Fruit fly (Drosophila melanogaster) whole organism, embryonic: Measurements from ENCODE around the gene CG9590.

Experiments used
- CG11456 ChIP-seq: fragments of 200-800 bp; sonication (Bioruptor generic); IDR thresholded peaks from 3 replicates; pipeline ENCODE4 v1.3.6; 2022; ENCODE audit warnings: missing biosample characterization, missing genetic modification characterization
- CG1647 ChIP-seq: fragments of 200-800 bp; sonication (Bioruptor generic); optimal IDR thresholded peaks from 3 replicates; lab custom pipeline; 2016; ENCODE audit warnings: missing biosample characterization, missing genetic modification characterization
- CG3281 ChIP-seq: fragments of 200-800 bp; sonication (Bioruptor generic); optimal IDR thresholded peaks from 3 replicates; lab custom pipeline; 2017; ENCODE audit warnings: missing biosample characterization, mild to moderate bottlenecking, missing genetic modification characterization
- CG3407 ChIP-seq: fragments of 200-800 bp; sonication (Bioruptor generic); optimal IDR thresholded peaks from 2 replicates; lab custom pipeline; 2018; ENCODE audit warnings: missing biosample characterization, mild to moderate bottlenecking, missing genetic modification characterization
- CG7928 ChIP-seq: fragments of 200-800 bp; sonication (Bioruptor generic); optimal IDR thresholded peaks from 2 replicates; lab custom pipeline; 2017; ENCODE audit warnings: missing biosample characterization, mild to moderate bottlenecking, missing genetic modification characterization
- CG8924 ChIP-seq: fragments of 200-800 bp; optimal IDR thresholded peaks from 3 replicates; lab custom pipeline; 2019; ENCODE audit warnings: missing biosample characterization, mild to moderate bottlenecking, missing genetic modification characterization, moderate library complexity
- Lhr ChIP-seq: fragments of 200-800 bp; sonication (Bioruptor generic); optimal IDR thresholded peaks from 3 replicates; lab custom pipeline; 2017; ENCODE audit warnings: mild to moderate bottlenecking, missing biosample characterization, missing genetic modification reagents, missing genetic modification characterization
- NFAT ChIP-seq: fragments of 200-800 bp; sonication (Bioruptor generic); IDR thresholded peaks from 2 replicates; pipeline ENCODE4 v1.3.6; 2022; ENCODE audit warnings: missing biosample characterization, missing genetic modification characterization
- corto ChIP-seq: fragments of 200-800 bp; sonication (Bioruptor generic); optimal IDR thresholded peaks from 2 replicates; lab custom pipeline; 2016; ENCODE audit warnings: missing biosample characterization, mild to moderate bottlenecking, missing genetic modification characterization, moderate library complexity
- hth ChIP-seq: fragments of >200 bp; optimal IDR thresholded peaks from 2 replicates; lab custom pipeline; 2017; ENCODE audit warnings: inconsistent platforms
- kay ChIP-seq: fragments of 200-800 bp; sonication (Bioruptor generic); optimal IDR thresholded peaks from 2 replicates; lab custom pipeline; 2016; ENCODE audit warnings: missing biosample characterization, missing genetic modification characterization

DNA sequence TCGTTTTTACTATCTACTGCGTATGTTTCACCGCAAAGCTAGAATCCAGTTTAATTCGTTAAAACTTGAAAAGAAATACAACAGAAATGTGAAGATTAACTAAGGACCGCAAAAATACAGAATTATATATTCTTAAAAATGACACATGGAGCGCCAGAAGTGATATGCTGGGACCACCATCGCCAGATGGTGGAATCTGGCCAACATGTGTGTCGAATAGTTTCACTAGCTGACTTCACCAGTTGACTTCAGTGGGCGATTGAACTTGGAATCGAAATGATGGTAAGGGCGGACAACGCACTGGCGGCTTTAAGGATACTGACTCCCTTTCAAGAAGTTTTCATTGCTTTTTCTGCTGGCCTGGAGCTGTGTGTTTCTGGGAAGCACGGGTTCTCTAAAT lies 15.5 kb downstream of the CG9590 start, which contains the start of gene CG9593:
- TF ChIP-seq CG3407 (GFP tag; lab: Kevin White, UChicago), result no peak
- no peak for TF ChIP-seq CG3281
- no peak for TF ChIP-seq CG8924 (tag; lab: Kevin White, UChicago)
- no peak for TF ChIP-seq corto (GFP tag; lab: Kevin White, UChicago)
- TF ChIP-seq hth (lab: Kevin White, UChicago), result no peak
- TF ChIP-seq CG11456 (GFP tag; lab: Robert Waterston, UW), result no peak
- TF ChIP-seq kay (GFP tag; lab: Kevin White, UChicago), result no peak
- no peak for TF ChIP-seq CG7928 (GFP tag; lab: Kevin White, UChicago)
- TF ChIP-seq Lhr (GFP tag; lab: Kevin White, UChicago), result no peak
- TF ChIP-seq CG1647, result no peak
- no peak for TF ChIP-seq NFAT (GFP tag; lab: Robert Waterston, UW)
